Worm (Caenorhabditis elegans) whole organism, L2 larva: ENCODE data around the gene str-33.

Experiments
- R02D3.7 ChIP-seq: fragments of 150-350 bp; optimal IDR thresholded peaks from 2 replicates; lab custom pipeline; 2014; ENCODE audit warnings: missing biosample characterization, missing genetic modification characterization
- Y55F3AM.14 ChIP-seq: fragments of 200-800 bp; sonication (Bioruptor generic); optimal IDR thresholded peaks from 2 replicates; lab custom pipeline; 2018; ENCODE audit warnings: mild to moderate bottlenecking, missing genetic modification characterization, missing compliant biosample characterization
- alr-1 ChIP-seq: fragments of 150-350 bp; optimal IDR thresholded peaks from 2 replicates; lab custom pipeline; 2014; ENCODE audit warnings: missing biosample characterization, missing genetic modification characterization
- aly-2 ChIP-seq: fragments of 150-350 bp; optimal IDR thresholded peaks from 2 replicates; lab custom pipeline; 2014; ENCODE audit warnings: missing biosample characterization, missing genetic modification characterization
- ama-1 ChIP-seq: fragments of 150-350 bp; optimal IDR thresholded peaks from 2 replicates; lab custom pipeline; 2018; ENCODE audit warnings: inconsistent platforms
- ceh-16 ChIP-seq: fragments of 150-350 bp; optimal IDR thresholded peaks from 2 replicates; lab custom pipeline; 2014; ENCODE audit warnings: missing biosample characterization, missing genetic modification characterization
- crh-2 ChIP-seq: sonication (generic microtip); optimal IDR thresholded peaks from 2 replicates; lab custom pipeline; 2017; ENCODE audit warnings: missing biosample characterization, missing genetic modification characterization
- dmd-4 ChIP-seq: sonication (generic microtip); optimal IDR thresholded peaks from 2 replicates; lab custom pipeline; 2017; ENCODE audit warnings: missing biosample characterization, missing genetic modification characterization
- egl-27 ChIP-seq: sonication (generic microtip); optimal IDR thresholded peaks from 3 replicates; lab custom pipeline; 2017; ENCODE audit warnings: missing biosample characterization, missing genetic modification reagents, missing genetic modification characterization
- elt-1 ChIP-seq: fragments of 150-350 bp; optimal IDR thresholded peaks from 2 replicates; lab custom pipeline; 2014; ENCODE audit warnings: missing biosample characterization, missing genetic modification characterization
- elt-3 ChIP-seq: sonication (generic microtip); optimal IDR thresholded peaks from 2 replicates; lab custom pipeline; 2017; ENCODE audit warnings: missing biosample characterization, missing genetic modification characterization
- fos-1 ChIP-seq: fragments of 150-350 bp; optimal IDR thresholded peaks from 2 replicates; lab custom pipeline; 2014; ENCODE audit warnings: missing biosample characterization, missing genetic modification characterization
- gmeb-1 ChIP-seq: fragments of 150-350 bp; optimal IDR thresholded peaks from 2 replicates; lab custom pipeline; 2014; ENCODE audit warnings: missing biosample characterization, missing genetic modification characterization
- lin-11 ChIP-seq: fragments of 150-350 bp; sonication (generic microtip); optimal IDR thresholded peaks from 2 replicates; lab custom pipeline; 2014; ENCODE audit warnings: missing biosample characterization, missing genetic modification characterization, inconsistent platforms, mixed read lengths
- lin-39 ChIP-seq: fragments of 150-350 bp; optimal IDR thresholded peaks from 2 replicates; lab custom pipeline; 2014; ENCODE audit warnings: missing biosample characterization, missing genetic modification reagents, missing genetic modification characterization
- mab-5 ChIP-seq: fragments of 150-350 bp; optimal IDR thresholded peaks from 2 replicates; lab custom pipeline; 2014; ENCODE audit warnings: missing biosample characterization, missing genetic modification characterization
- mbf-1 ChIP-seq: sonication (generic microtip); optimal IDR thresholded peaks from 2 replicates; lab custom pipeline; 2017; ENCODE audit warnings: missing biosample characterization, missing genetic modification characterization
- nhr-11 ChIP-seq: fragments of 150-350 bp; optimal IDR thresholded peaks from 2 replicates; lab custom pipeline; 2014; ENCODE audit warnings: missing biosample characterization, missing genetic modification characterization
- nhr-12 ChIP-seq: fragments of 150-350 bp; optimal IDR thresholded peaks from 2 replicates; lab custom pipeline; 2014; ENCODE audit warnings: missing biosample characterization, missing genetic modification characterization
- nhr-129 ChIP-seq: fragments of 150-350 bp; optimal IDR thresholded peaks from 2 replicates; lab custom pipeline; 2014; ENCODE audit warnings: missing biosample characterization, missing genetic modification characterization
- nhr-23 ChIP-seq: fragments of 150-350 bp; optimal IDR thresholded peaks from 2 replicates; lab custom pipeline; 2014; ENCODE audit warnings: missing biosample characterization, missing genetic modification reagents, missing genetic modification characterization
- nhr-237 ChIP-seq: fragments of 150-350 bp; optimal IDR thresholded peaks from 2 replicates; lab custom pipeline; 2014; ENCODE audit warnings: missing biosample characterization, missing genetic modification characterization
- nhr-25 ChIP-seq: fragments of 150-350 bp; sonication (generic microtip); optimal IDR thresholded peaks from 3 replicates; lab custom pipeline; 2014; ENCODE audit warnings: missing biosample characterization, missing genetic modification characterization
- nhr-6 ChIP-seq: fragments of 150-350 bp; optimal IDR thresholded peaks from 2 replicates; lab custom pipeline; 2014; ENCODE audit warnings: missing biosample characterization, missing genetic modification characterization
- nhr-77 ChIP-seq: fragments of 150-350 bp; optimal IDR thresholded peaks from 2 replicates; lab custom pipeline; 2014; ENCODE audit warnings: missing biosample characterization, missing genetic modification characterization
- peb-1 ChIP-seq: fragments of 150-350 bp; optimal IDR thresholded peaks from 2 replicates; lab custom pipeline; 2014; ENCODE audit warnings: missing biosample characterization, missing genetic modification characterization
- sem-4 ChIP-seq: fragments of 150-350 bp; optimal IDR thresholded peaks from 2 replicates; lab custom pipeline; 2014; ENCODE audit warnings: missing biosample characterization, missing genetic modification reagents, missing genetic modification characterization
- skn-1 ChIP-seq: sonication (generic microtip); optimal IDR thresholded peaks from 2 replicates; lab custom pipeline; 2017; ENCODE audit warnings: missing biosample characterization, missing genetic modification characterization
- sma-3 ChIP-seq: sonication (generic microtip); optimal IDR thresholded peaks from 2 replicates; lab custom pipeline; 2016; ENCODE audit warnings: missing genetic modification reagents, missing genetic modification characterization, missing compliant biosample characterization
- sma-9 ChIP-seq, 2 experiments: fragments of 150-350 bp in 1 of 2; sonication (generic microtip) in 1 of 2; optimal IDR thresholded peaks; 2 replicates each; lab custom pipeline; 2014 to 2016; ENCODE audit warnings: missing genetic modification characterization in 2 of 2, mild to moderate bottlenecking in 1 of 2, missing biosample characterization in 1 of 2, missing compliant biosample characterization in 1 of 2, missing genetic modification reagents in 1 of 2, moderate library complexity in 1 of 2
- snpc-4 ChIP-seq: fragments of 150-350 bp; optimal IDR thresholded peaks from 2 replicates; lab custom pipeline; 2014; ENCODE audit warnings: missing biosample characterization, missing genetic modification characterization
- unc-39 ChIP-seq: fragments of 150-350 bp; optimal IDR thresholded peaks from 2 replicates; lab custom pipeline; 2014; ENCODE audit warnings: missing biosample characterization, missing genetic modification characterization
- unc-62 ChIP-seq: fragments of 150-350 bp; optimal IDR thresholded peaks from 2 replicates; lab custom pipeline; 2014; ENCODE audit warnings: missing biosample characterization, missing genetic modification reagents, missing genetic modification characterization
- zag-1 ChIP-seq: fragments of 150-350 bp; optimal IDR thresholded peaks from 2 replicates; lab custom pipeline; 2014; ENCODE audit warnings: missing biosample characterization, missing genetic modification characterization
- ztf-1 ChIP-seq: fragments of 200-800 bp; sonication (Bioruptor generic); conservative IDR thresholded peaks from 2 replicates; pipeline ENCODE4 v1.3.6; 2022; ENCODE audit warnings: missing genetic modification characterization, missing compliant biosample characterization
- ztf-11 ChIP-seq: sonication (generic microtip); optimal IDR thresholded peaks from 2 replicates; lab custom pipeline; 2017; ENCODE audit warnings: missing biosample characterization, missing genetic modification characterization
- ztf-4 ChIP-seq: fragments of 150-350 bp; optimal IDR thresholded peaks from 2 replicates; lab custom pipeline; 2014; ENCODE audit warnings: missing biosample characterization, missing genetic modification characterization

The str-33 gene

ce11 chrV:2761470-2761869 is 33.1 kb downstream of the str-33 start:
- TF ChIP-seq lin-39 (tag; lab: Kevin White, UChicago) (no peak), mbf-1 (no peak), alr-1 (tag; lab: Kevin White, UChicago) (no peak), nhr-6 (tag; lab: Kevin White, UChicago) (no peak), nhr-12 (tag; lab: Kevin White, UChicago) (no peak), nhr-25 (tag; lab: Kevin White, UChicago) (no peak), ztf-4 (no peak), elt-1 (tag; lab: Kevin White, UChicago) (no peak), sem-4 (tag; lab: Kevin White, UChicago) (no peak), nhr-11 (tag; lab: Kevin White, UChicago) (no peak), elt-3 (tag; lab: Kevin White, UChicago) (no peak), unc-62 (GFP tag; lab: Kevin White, UChicago) (no peak), snpc-4 (tag; lab: Kevin White, UChicago) (no peak), nhr-77 (tag; lab: Kevin White, UChicago) (no peak), nhr-23 (tag; lab: Kevin White, UChicago) (no peak), skn-1 (tag; lab: Kevin White, UChicago) (no peak), lin-11 (tag; lab: Kevin White, UChicago) (no peak), aly-2 (no peak), mab-5 (no peak), dmd-4 (tag; lab: Kevin White, UChicago) (no peak)
- TF ChIP-seq, all 48 proteins: peak for 0

ce11 chrV:2763105-2763504 is 34.8 kb downstream of the str-33 start, which contains the start of gene R05D8.7:
TSS of gene R05D8.7 (minus strand) at chrV:2763208.
- TF ChIP-seq ztf-1 (GFP tag; lab: Robert Waterston, UW): no peak
- TF ChIP-seq nhr-6 (tag; lab: Kevin White, UChicago): no peak
- no peak for TF ChIP-seq nhr-129 (tag; lab: Kevin White, UChicago)
- no peak for TF ChIP-seq aly-2
- no peak for TF ChIP-seq lin-11 (tag; lab: Kevin White, UChicago)
- no peak for TF ChIP-seq ztf-4
- TF ChIP-seq dmd-4 (tag; lab: Kevin White, UChicago): no peak
- no peak for TF ChIP-seq sem-4 (tag; lab: Kevin White, UChicago)
- TF ChIP-seq unc-39 (tag; lab: Kevin White, UChicago): no peak
- TF ChIP-seq elt-3 (tag; lab: Kevin White, UChicago): no peak
- no peak for TF ChIP-seq alr-1 (tag; lab: Kevin White, UChicago)
- TF ChIP-seq R02D3.7: no peak
- TF ChIP-seq Y55F3AM.14 (GFP tag; lab: Kevin White, UChicago): no peak
- TF ChIP-seq nhr-237 (tag; lab: Kevin White, UChicago): no peak
- no peak for TF ChIP-seq ceh-16 (tag; lab: Kevin White, UChicago)
- no peak for TF ChIP-seq zag-1 (tag; lab: Kevin White, UChicago)
- no peak for TF ChIP-seq peb-1 (tag; lab: Kevin White, UChicago)
- TF ChIP-seq mbf-1: no peak
- no peak for TF ChIP-seq ama-1 (lab: Kevin White, UChicago)
- no peak for TF ChIP-seq fos-1 (tag; lab: Kevin White, UChicago)

ce11 chrV:2765052-2765451 is 36.7 kb downstream of the str-33 start, which contains the start of gene dhs-14:
TSS of gene dhs-14 (minus strand) at chrV:2765200.
- TF ChIP-seq fos-1 (tag; lab: Kevin White, UChicago) (peak; percentile 69), ztf-11 (tag; lab: Kevin White, UChicago) (no peak), Y55F3AM.14 (GFP tag; lab: Kevin White, UChicago) (no peak)
- TF ChIP-seq, all 48 proteins: peak for 1

ce11 chrV:2767465-2767864 is 39.1 kb downstream of the str-33 start, which contains the start of gene R05D8.9:
TSS of gene R05D8.9 (minus strand) at chrV:2767565.
- TF ChIP-seq skn-1 (tag; lab: Kevin White, UChicago): no peak
- TF ChIP-seq unc-62 (GFP tag; lab: Kevin White, UChicago): no peak
- TF ChIP-seq elt-3 (tag; lab: Kevin White, UChicago): no peak
- TF ChIP-seq crh-2: no peak
- TF ChIP-seq unc-39 (tag; lab: Kevin White, UChicago): no peak
- TF ChIP-seq mbf-1: no peak
- TF ChIP-seq peb-1 (tag; lab: Kevin White, UChicago): no peak
- TF ChIP-seq ceh-16 (tag; lab: Kevin White, UChicago): no peak
- TF ChIP-seq sma-3 (GFP tag; lab: Kevin White, UChicago): no peak
- TF ChIP-seq gmeb-1: no peak
- no peak for TF ChIP-seq sma-9 (GFP tag; optimal IDR thresholded peaks at IDR 0.05; lab: Kevin White, UChicago)
- no peak for TF ChIP-seq sma-9 (tag; optimal IDR thresholded peaks at IDR 0.05; lab: Kevin White, UChicago)
- no peak for TF ChIP-seq snpc-4 (tag; lab: Kevin White, UChicago)
- no peak for TF ChIP-seq elt-1 (tag; lab: Kevin White, UChicago)
- no peak for TF ChIP-seq nhr-23 (tag; lab: Kevin White, UChicago)
- no peak for TF ChIP-seq nhr-6 (tag; lab: Kevin White, UChicago)
- no peak for TF ChIP-seq ama-1 (lab: Kevin White, UChicago)
- no peak for TF ChIP-seq nhr-77 (tag; lab: Kevin White, UChicago)
- no peak for TF ChIP-seq egl-27 (tag; lab: Kevin White, UChicago)
